Fruit fly (Drosophila melanogaster) whole organism, wandering third instar larva: ENCODE measurements around the gene CG7884.

Experiments
- Abd-B ChIP-seq: fragments of >200 bp; optimal IDR thresholded peaks from 2 replicates; lab custom pipeline; 2017; ENCODE audit warnings: missing biosample characterization, missing genetic modification characterization
- CG32264 ChIP-seq: fragments of 200-800 bp; sonication (Bioruptor generic); optimal IDR thresholded peaks from 2 replicates; lab custom pipeline; 2016; ENCODE audit warnings: missing biosample characterization, missing genetic modification characterization
- CG9705 ChIP-seq: fragments of 200-800 bp; sonication (Bioruptor generic); optimal IDR thresholded peaks from 2 replicates; lab custom pipeline; 2018; ENCODE audit warnings: missing biosample characterization, mild to moderate bottlenecking, missing genetic modification characterization
- CrebA ChIP-seq: fragments of 200-800 bp; sonication (Bioruptor generic); optimal IDR thresholded peaks from 2 replicates; lab custom pipeline; 2016; ENCODE audit warnings: missing biosample characterization, mild to moderate bottlenecking, missing genetic modification characterization, borderline replicate concordance
- Dif ChIP-seq: fragments of 200-275, 200-300 bp; sonication (Bioruptor generic); optimal IDR thresholded peaks from 2 replicates; lab custom pipeline; 2018; ENCODE audit warnings: missing biosample characterization, missing genetic modification characterization; ENCODE audit not compliant: partially characterized antibody
- GATAd ChIP-seq: sonication (Bioruptor generic); optimal IDR thresholded peaks from 2 replicates; lab custom pipeline; 2016; ENCODE audit warnings: missing biosample characterization, missing genetic modification characterization
- Hnf4 ChIP-seq: fragments of 200-800 bp; sonication (Bioruptor generic); optimal IDR thresholded peaks from 2 replicates; lab custom pipeline; 2016; ENCODE audit warnings: missing biosample characterization, mild to moderate bottlenecking, missing genetic modification characterization
- Hr78 ChIP-seq: fragments of >200 bp; optimal IDR thresholded peaks from 2 replicates; lab custom pipeline; 2017; ENCODE audit warnings: missing biosample characterization, missing genetic modification characterization
- Hr83 ChIP-seq: fragments of 200-300 bp; sonication (Bioruptor generic); optimal IDR thresholded peaks from 2 replicates; lab custom pipeline; 2016; ENCODE audit warnings: missing biosample characterization, mild to moderate bottlenecking, missing genetic modification characterization, moderate library complexity; ENCODE audit not compliant: poor library complexity, severe bottlenecking
- Jra ChIP-seq: sonication (Bioruptor generic); optimal IDR thresholded peaks from 2 replicates; lab custom pipeline; 2016; ENCODE audit warnings: missing biosample characterization, missing genetic modification characterization
- Myc ChIP-seq: fragments of >200 bp; optimal IDR thresholded peaks from 2 replicates; lab custom pipeline; 2017
- N ChIP-seq: fragments of >200 bp; optimal IDR thresholded peaks from 2 replicates; lab custom pipeline; 2018; ENCODE audit warnings: missing biosample characterization, missing external identifiers, missing genetic modification characterization
- OdsH ChIP-seq: fragments of 200-800 bp; sonication (Bioruptor generic); optimal IDR thresholded peaks from 2 replicates; lab custom pipeline; 2016; ENCODE audit warnings: missing biosample characterization, mild to moderate bottlenecking, missing genetic modification characterization
- Rel ChIP-seq, 2 experiments: fragments of 200-800 bp; sonication (Bioruptor generic) in 1 of 2; optimal IDR thresholded peaks; 2 replicates in 1 of 2; 3 replicates in 1 of 2; lab custom pipeline; 2016 to 2019; ENCODE audit warnings: mild to moderate bottlenecking in 2 of 2, missing biosample characterization in 2 of 2, missing genetic modification characterization in 2 of 2, moderate library complexity in 1 of 2
- Sp1 ChIP-seq: fragments of 200-800 bp; sonication (Bioruptor generic); optimal IDR thresholded peaks from 3 replicates; lab custom pipeline; 2019; ENCODE audit warnings: missing biosample characterization, mild to moderate bottlenecking, missing genetic modification characterization, moderate library complexity
- Vsx2 ChIP-seq: fragments of 200-300, 225-300 bp; sonication (Bioruptor generic); optimal IDR thresholded peaks from 2 replicates; lab custom pipeline; 2018; ENCODE audit warnings: missing biosample characterization, missing genetic modification characterization; ENCODE audit not compliant: partially characterized antibody
- br ChIP-seq: fragments of 200-800 bp; sonication (Bioruptor generic); optimal IDR thresholded peaks from 2 replicates; lab custom pipeline; 2016; ENCODE audit warnings: missing biosample characterization, missing genetic modification characterization
- brk ChIP-seq: fragments of 200-800 bp; sonication (Bioruptor generic); optimal IDR thresholded peaks from 2 replicates; lab custom pipeline; 2016; ENCODE audit warnings: missing biosample characterization, mild to moderate bottlenecking, missing genetic modification characterization
- dl ChIP-seq, 2 experiments: fragments of 175-275, 200-275 bp in 1 of 2; fragments of 200-275 bp in 1 of 2; sonication (Bioruptor generic); optimal IDR thresholded peaks; lab custom pipeline; 2018; ENCODE audit warnings: mild to moderate bottlenecking in 2 of 2, missing biosample characterization in 2 of 2, missing genetic modification characterization in 2 of 2, moderate library complexity in 2 of 2; ENCODE audit not compliant: partially characterized antibody in 2 of 2, insufficient read depth in 1 of 2
- ey ChIP-seq: fragments of 200-800 bp; sonication (Bioruptor generic); optimal IDR thresholded peaks from 2 replicates; lab custom pipeline; 2016; ENCODE audit warnings: missing biosample characterization, missing genetic modification characterization
- foxo ChIP-seq, 2 experiments: fragments of 200-800 bp; sonication (Bioruptor generic); optimal IDR thresholded peaks; 2 replicates in 1 of 2; 3 replicates in 1 of 2; lab custom pipeline; 2016 to 2017; ENCODE audit warnings: missing biosample characterization in 2 of 2, missing genetic modification characterization in 2 of 2
- fru ChIP-seq: fragments of 200-800 bp; sonication (Bioruptor generic); optimal IDR thresholded peaks from 3 replicates; lab custom pipeline; 2016; ENCODE audit warnings: missing biosample characterization, mild to moderate bottlenecking, missing genetic modification characterization
- h ChIP-seq: fragments of 200-800 bp; sonication (Bioruptor generic); optimal IDR thresholded peaks from 3 replicates; lab custom pipeline; 2016; ENCODE audit warnings: missing biosample characterization, mild to moderate bottlenecking, missing genetic modification characterization
- jim ChIP-seq: fragments of 175-275, 200-325 bp; sonication (Bioruptor generic); optimal IDR thresholded peaks from 2 replicates; lab custom pipeline; 2016; ENCODE audit warnings: missing biosample characterization, mild to moderate bottlenecking, missing genetic modification characterization
- lola ChIP-seq: fragments of >200 bp; optimal IDR thresholded peaks from 2 replicates; lab custom pipeline; 2017; ENCODE audit warnings: missing biosample characterization, missing genetic modification characterization
- pan ChIP-seq: fragments of >200 bp; optimal IDR thresholded peaks from 2 replicates; lab custom pipeline; 2017
- psq ChIP-seq: fragments of 200-800 bp; sonication (Bioruptor generic); optimal IDR thresholded peaks from 3 replicates; lab custom pipeline; 2017; ENCODE audit warnings: missing biosample characterization, mild to moderate bottlenecking, missing genetic modification characterization, moderate library complexity
- rgr ChIP-seq: fragments of 200-800 bp; sonication (Bioruptor generic); optimal IDR thresholded peaks from 3 replicates; lab custom pipeline; 2016; ENCODE audit warnings: missing biosample characterization, mild to moderate bottlenecking, missing genetic modification characterization
- sage ChIP-seq: fragments of 200-800 bp; sonication (Bioruptor generic); optimal IDR thresholded peaks from 2 replicates; lab custom pipeline; 2016; ENCODE audit warnings: missing biosample characterization, mild to moderate bottlenecking, missing genetic modification characterization
- sv ChIP-seq: fragments of 200-800 bp; sonication (Bioruptor generic); optimal IDR thresholded peaks from 3 replicates; lab custom pipeline; 2016; ENCODE audit warnings: missing biosample characterization, missing genetic modification characterization
- tai ChIP-seq: sonication (Bioruptor generic); optimal IDR thresholded peaks from 2 replicates; lab custom pipeline; 2016; ENCODE audit warnings: missing biosample characterization, missing genetic modification characterization
- usp ChIP-seq: fragments of >200 bp; optimal IDR thresholded peaks from 2 replicates; lab custom pipeline; 2017; ENCODE audit warnings: missing biosample characterization, missing genetic modification characterization
- woc ChIP-seq: sonication (Bioruptor generic); optimal IDR thresholded peaks from 2 replicates; lab custom pipeline; 2016; ENCODE audit warnings: missing biosample characterization, mild to moderate bottlenecking, missing genetic modification characterization

Gene CG7884

DNA sequence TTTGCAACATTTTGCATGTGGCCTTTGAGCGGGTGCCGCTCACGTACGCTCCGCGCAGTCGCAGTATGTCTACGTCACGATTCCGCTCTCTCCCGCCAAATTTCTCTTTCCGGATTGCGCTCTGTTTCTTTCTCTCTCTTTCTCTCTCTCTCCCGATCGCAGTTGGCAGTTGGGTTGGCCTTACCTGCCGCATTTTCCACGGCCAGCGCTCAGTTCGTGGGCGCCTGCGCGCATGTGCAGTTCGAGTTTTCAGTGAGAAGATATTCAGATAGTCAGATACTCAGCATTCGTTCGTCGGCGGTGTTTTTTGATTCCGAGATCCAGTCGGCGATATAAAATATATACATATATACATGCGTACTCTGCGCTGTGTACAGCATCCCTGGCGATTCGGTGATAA is at the start of gene CG7884:
CG7884 (plus strand) TSS at position 208 of the 400 bp plus-strand sequence.
- TF ChIP-seq brk (GFP tag; lab: Kevin White, UChicago) (no peak), Vsx2 (GFP tag; lab: Kevin White, UChicago) (peak; percentile 46), Dif (GFP tag; lab: Kevin White, UChicago) (peak; percentile 90), dl (GFP tag; optimal IDR thresholded peaks at IDR 0.05; lab: Kevin White, UChicago; ENCODE audit: insufficient read depth in 1 of 2, partially characterized antibody in 2 of 2) (peak; percentile 68)

DNA sequence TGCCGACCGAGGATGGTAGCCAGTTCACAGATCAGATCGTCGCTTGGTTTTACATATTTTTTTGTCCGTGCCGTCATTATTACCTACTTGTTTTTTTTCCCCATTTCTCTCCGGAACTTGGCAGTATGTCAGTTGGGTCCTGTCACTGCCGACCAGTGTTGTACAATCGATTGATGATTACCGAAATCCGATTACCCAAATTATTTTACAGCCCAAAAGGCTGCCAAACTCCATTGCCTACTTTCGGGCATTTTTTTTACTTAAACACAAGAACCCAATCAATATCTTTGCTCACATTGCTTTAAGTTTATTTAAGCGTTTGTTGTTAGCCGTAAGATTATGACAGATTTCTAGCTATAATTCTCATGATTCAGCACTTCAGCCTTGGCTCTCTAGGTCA is 49.6 kb upstream of the CG7884 start, which contains the start of gene Inx5:
Inx5 (minus strand) TSS at position 93 of the 400 bp plus-strand sequence.
- TF ChIP-seq GATAd (GFP tag; lab: Kevin White, UChicago) (no peak), Myc (lab: Kevin White, UChicago) (peak; percentile 12)

DNA sequence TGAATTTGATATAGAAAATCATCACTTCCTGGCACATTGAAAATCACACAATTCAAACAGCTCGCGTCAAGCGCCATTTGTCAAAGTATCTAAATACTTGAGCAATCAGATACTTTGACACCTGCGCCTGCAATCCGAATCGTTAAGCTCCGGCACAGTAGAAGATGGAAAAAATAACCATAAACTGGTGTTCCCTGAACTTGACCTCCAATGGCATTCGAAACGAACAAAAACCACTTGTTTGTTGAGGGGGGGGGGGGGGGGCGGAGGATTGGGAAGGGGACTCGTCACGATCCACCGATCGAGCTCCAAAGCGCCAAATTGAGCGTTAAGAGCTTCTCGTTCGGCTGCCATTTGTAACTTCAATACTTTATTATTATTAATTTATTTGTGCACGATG is 48.5 kb upstream of the CG7884 start:
- no peak for TF ChIP-seq brk (GFP tag; lab: Kevin White, UChicago)
- no peak for TF ChIP-seq Jra (GFP tag; lab: Kevin White, UChicago)
- no peak for TF ChIP-seq Abd-B
- no peak for TF ChIP-seq sage (GFP tag; lab: Kevin White, UChicago)
- TF ChIP-seq pan (lab: Kevin White, UChicago) = no peak
- no peak for TF ChIP-seq psq (GFP tag; lab: Kevin White, UChicago)
- no peak for TF ChIP-seq tai (GFP tag; lab: Kevin White, UChicago)
- no peak for TF ChIP-seq Hr78 (GFP tag; lab: Kevin White, UChicago)
- no peak for TF ChIP-seq dl (GFP tag; optimal IDR thresholded peaks at IDR 0.05; lab: Kevin White, UChicago; ENCODE audit: insufficient read depth in 1 of 2, partially characterized antibody in 2 of 2)
- TF ChIP-seq Sp1 (GFP tag; lab: Kevin White, UChicago) = no peak
- no peak for TF ChIP-seq woc (GFP tag; lab: Kevin White, UChicago)
- TF ChIP-seq N (GFP tag; lab: Kevin White, UChicago) = no peak
- no peak for TF ChIP-seq h
- no peak for TF ChIP-seq Dif (GFP tag; lab: Kevin White, UChicago)
- TF ChIP-seq CG9705 (GFP tag; lab: Kevin White, UChicago) = no peak
- no peak for TF ChIP-seq Rel (GFP tag; optimal IDR thresholded peaks at IDR 0.05; lab: Kevin White, UChicago)
- no peak for TF ChIP-seq Rel (tag; optimal IDR thresholded peaks at IDR 0.05; lab: Kevin White, UChicago)
- no peak for TF ChIP-seq Hr83 (GFP tag; lab: Kevin White, UChicago)
- TF ChIP-seq Hnf4 (GFP tag; lab: Kevin White, UChicago) = no peak
- TF ChIP-seq CrebA (GFP tag; lab: Kevin White, UChicago) = no peak

DNA sequence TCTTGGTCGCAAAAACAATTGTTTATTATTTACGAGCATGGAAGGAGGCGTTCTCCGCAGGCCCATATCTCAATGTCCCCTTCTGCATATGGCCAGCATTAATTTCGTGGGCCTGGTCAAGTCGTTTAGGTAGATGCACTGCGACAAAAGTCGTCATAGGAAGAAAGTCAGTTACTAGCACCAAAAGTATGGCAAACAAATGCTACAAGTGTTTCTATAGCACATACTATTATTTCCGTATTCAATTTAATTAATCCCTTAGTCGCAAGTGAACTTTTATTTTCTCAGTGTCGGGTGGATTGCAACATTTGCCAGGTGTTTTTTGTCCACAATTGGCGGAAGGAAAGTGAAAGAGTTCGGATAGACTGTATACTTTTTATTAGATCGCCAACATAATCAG is 47.5 kb upstream of the CG7884 start:
- TF ChIP-seq ey (GFP tag; lab: Kevin White, UChicago) = peak; percentile 9
- no peak for TF ChIP-seq Vsx2 (GFP tag; lab: Kevin White, UChicago)
- TF ChIP-seq foxo (GFP tag; optimal IDR thresholded peaks at IDR 0.05; lab: Kevin White, UChicago) = peak in 1 of 2 experiments; percentile 4
- no peak for TF ChIP-seq br (GFP tag; lab: Kevin White, UChicago)

DNA sequence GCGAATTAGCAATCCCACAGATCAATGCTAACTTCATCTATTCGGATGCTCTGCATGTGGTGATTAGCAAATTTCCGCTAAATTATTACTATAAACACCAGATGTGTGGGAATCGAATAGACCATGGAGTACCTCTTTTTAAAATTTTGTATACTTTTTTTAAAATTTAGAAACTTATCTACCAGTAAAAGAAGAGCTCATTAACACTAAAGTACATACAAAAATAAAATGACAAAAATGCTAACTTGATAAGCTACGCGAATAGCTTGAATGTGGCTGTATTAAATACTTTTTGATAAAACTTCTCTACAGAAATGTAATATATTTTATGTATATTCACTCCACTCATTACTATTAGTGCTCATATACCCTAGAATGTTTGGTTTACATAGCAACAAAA is 46.3 kb upstream of the CG7884 start:
- no peak for TF ChIP-seq jim
- TF ChIP-seq CG32264 (GFP tag; lab: Kevin White, UChicago) = no peak
- no peak for TF ChIP-seq Hr83 (GFP tag; lab: Kevin White, UChicago)
- TF ChIP-seq Hnf4 (GFP tag; lab: Kevin White, UChicago) = no peak
- no peak for TF ChIP-seq lola (GFP tag; lab: Kevin White, UChicago)
- TF ChIP-seq OdsH (GFP tag; lab: Kevin White, UChicago) = no peak
- no peak for TF ChIP-seq sage (GFP tag; lab: Kevin White, UChicago)
- TF ChIP-seq fru (GFP tag; lab: Kevin White, UChicago) = no peak
- TF ChIP-seq sv (GFP tag; lab: Kevin White, UChicago) = no peak
- TF ChIP-seq rgr (GFP tag; lab: Kevin White, UChicago) = no peak
- TF ChIP-seq psq (GFP tag; lab: Kevin White, UChicago) = no peak
- no peak for TF ChIP-seq GATAd (GFP tag; lab: Kevin White, UChicago)
- TF ChIP-seq Abd-B = no peak
- no peak for TF ChIP-seq pan (lab: Kevin White, UChicago)
- TF ChIP-seq tai (GFP tag; lab: Kevin White, UChicago) = no peak
- TF ChIP-seq usp = no peak
- no peak for TF ChIP-seq Hr78 (GFP tag; lab: Kevin White, UChicago)
- TF ChIP-seq woc (GFP tag; lab: Kevin White, UChicago) = no peak
